Worm (Caenorhabditis elegans): Measurements from ENCODE around the gene C44C10.5.

The C44C10.5 gene

DNA sequence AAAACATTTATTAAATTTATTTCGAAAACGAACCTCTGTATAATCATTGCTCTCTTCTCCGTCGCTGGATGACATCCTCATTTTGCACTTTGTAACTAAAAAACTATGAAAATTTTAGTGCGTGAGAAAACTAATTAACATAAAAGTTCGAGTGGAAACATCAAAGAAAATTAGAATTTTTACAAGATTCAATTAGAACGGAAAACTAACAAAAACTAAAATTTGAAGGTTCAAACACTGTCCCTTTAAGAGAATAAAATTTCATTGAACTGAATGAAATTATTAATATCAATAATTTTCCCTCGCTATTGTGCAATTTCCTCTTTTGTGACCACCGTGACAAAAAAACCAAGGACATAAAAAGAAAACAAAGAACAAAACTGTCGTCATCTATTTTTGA is 46.7 kb downstream of the C44C10.5 start, which contains the start of gene D1053.3:
Gene D1053.3 (minus strand): TSS at position 101 of the 400 bp plus-strand sequence.
- TF ChIP-seq spr-3 (GFP tag; optimal IDR thresholded peaks at IDR 0.05) (no peak), F49E8.2 (tag; optimal IDR thresholded peaks at IDR 0.05; ENCODE audit: borderline replicate concordance) (no peak), lin-29 (GFP tag; IDR thresholded peaks at IDR 0.05) (no peak), cey-2 (tag; optimal IDR thresholded peaks at IDR 0.05; ENCODE audit: borderline replicate concordance, insufficient read depth) (no peak), madf-9 (GFP tag; conservative IDR thresholded peaks at IDR 0.05) (no peak), nhr-41 (GFP tag; IDR thresholded peaks at IDR 0.05) (no peak), lin-1 (GFP tag; IDR thresholded peaks at IDR 0.05) (no peak), snpc-1.2 (GFP tag; IDR thresholded peaks at IDR 0.05) (no peak), T26A8.4 (GFP tag; IDR thresholded peaks at IDR 0.05) (no peak), jun-1 (tag; optimal IDR thresholded peaks at IDR 0.05) (no peak), dmd-9 (GFP tag; IDR thresholded peaks at IDR 0.05) (no peak), madf-5 (GFP tag; IDR thresholded peaks at IDR 0.05) (no peak), mep-1 (tag; optimal IDR thresholded peaks at IDR 0.05) (no peak), dmd-6 (GFP tag; IDR thresholded peaks at IDR 0.05) (no peak)

DNA sequence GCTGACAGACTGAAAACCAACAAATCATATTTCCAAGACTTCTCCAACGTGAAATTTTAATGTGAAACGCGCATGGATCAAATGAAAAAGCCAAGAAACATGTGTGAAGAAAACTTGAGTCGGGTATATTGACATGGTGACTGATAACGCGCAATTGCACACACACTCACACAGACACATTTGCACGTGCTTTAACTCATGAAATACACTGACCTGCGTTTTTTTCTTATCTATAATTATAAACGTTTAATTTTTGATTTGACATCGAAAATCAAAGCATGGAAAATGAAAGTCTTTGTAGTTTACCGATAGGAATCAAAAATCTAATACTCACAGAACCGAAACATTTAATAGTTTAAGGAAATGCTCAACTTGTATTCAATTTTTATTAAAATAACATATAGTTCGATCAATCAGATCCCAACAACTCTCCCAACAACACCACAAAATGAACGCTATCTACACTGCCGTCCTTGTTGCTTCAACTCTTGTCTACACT is 48.3 kb downstream of the C44C10.5 start, which contains the start of gene nspa-9:
Gene nspa-9 (plus strand): TSS at position 449 of the 499 bp plus-strand sequence.
- TF ChIP-seq rbr-2 (tag; optimal IDR thresholded peaks at IDR 0.05) = no peak
- peak; percentile 40 for TF ChIP-seq nhr-48 (tag; optimal IDR thresholded peaks at IDR 0.05)
- TF ChIP-seq mxl-2 (GFP tag; conservative IDR thresholded peaks at IDR 0.05) = 0 out of 2 replicates have a peak, but pooled peaks have one; percentile 10
- TF ChIP-seq ces-1 (GFP tag; optimal IDR thresholded peaks at IDR 0.05) = no peak
- TF ChIP-seq fkh-10 (GFP tag; optimal IDR thresholded peaks at IDR 0.05) = no peak
- no peak for TF ChIP-seq snpc-1.2 (GFP tag; IDR thresholded peaks at IDR 0.05)
- TF ChIP-seq Y48G9A.11 (GFP tag; IDR thresholded peaks at IDR 0.05) = no peak
- no peak for TF ChIP-seq daf-16 (GFP tag; optimal IDR thresholded peaks at IDR 0.05)
- peak; percentile 91 for TF ChIP-seq daf-16 (tag; optimal IDR thresholded peaks at IDR 0.05)
- no peak for TF ChIP-seq nhr-6 (tag; optimal IDR thresholded peaks at IDR 0.05)
- no peak for TF ChIP-seq duxl-1 (tag; optimal IDR thresholded peaks at IDR 0.05; ENCODE audit: poor library complexity)
- 0 out of 2 replicates have a peak, but pooled peaks have one; percentile 19 for TF ChIP-seq lin-1 (GFP tag; IDR thresholded peaks at IDR 0.05)
- no peak for TF ChIP-seq Y5F2A.4 (GFP tag; optimal IDR thresholded peaks at IDR 0.05)
- TF ChIP-seq daf-19 (GFP tag; conservative IDR thresholded peaks at IDR 0.05) = no peak
- TF ChIP-seq mdt-29 (GFP tag; IDR thresholded peaks at IDR 0.05) = no peak
- no peak for TF ChIP-seq lir-3 (tag; optimal IDR thresholded peaks at IDR 0.05)
- no peak for TF ChIP-seq F26F4.8 (GFP tag; conservative IDR thresholded peaks at IDR 0.05)
- TF ChIP-seq spr-3 (GFP tag; optimal IDR thresholded peaks at IDR 0.05) = no peak
- peak; percentile 5 for TF ChIP-seq T20F7.1 (GFP tag; optimal IDR thresholded peaks at IDR 0.05)
- no peak for TF ChIP-seq lim-7 (GFP tag; IDR thresholded peaks at IDR 0.05)
- no peak for TF ChIP-seq nhr-41 (GFP tag; IDR thresholded peaks at IDR 0.05)
- no peak for TF ChIP-seq daf-8 (GFP tag; IDR thresholded peaks at IDR 0.05)
- TF ChIP-seq zag-1 (tag; optimal IDR thresholded peaks at IDR 0.05) = no peak
- no peak for TF ChIP-seq unc-130 (GFP tag; optimal IDR thresholded peaks at IDR 0.05)
- no peak for TF ChIP-seq ceh-62 (tag; optimal IDR thresholded peaks at IDR 0.05)
- no peak for TF ChIP-seq cey-2 (tag; optimal IDR thresholded peaks at IDR 0.05; ENCODE audit: borderline replicate concordance, insufficient read depth)
- TF ChIP-seq F44E2.7 (GFP tag; IDR thresholded peaks at IDR 0.05) = no peak
- no peak for TF ChIP-seq snpc-4 (tag; optimal IDR thresholded peaks at IDR 0.05)
- TF ChIP-seq lsy-2 (tag; optimal IDR thresholded peaks at IDR 0.05) = no peak
- no peak for TF ChIP-seq F49E8.2 (tag; optimal IDR thresholded peaks at IDR 0.05; ENCODE audit: borderline replicate concordance)
- no peak for TF ChIP-seq spr-1 (tag; optimal IDR thresholded peaks at IDR 0.05)
- TF ChIP-seq nhr-11 (tag; optimal IDR thresholded peaks at IDR 0.05) = no peak
- no peak for TF ChIP-seq ceh-44 (GFP tag; IDR thresholded peaks at IDR 0.05)
- no peak for TF ChIP-seq ZK546.5 (tag; optimal IDR thresholded peaks at IDR 0.05)
- TF ChIP-seq zfp-2 (tag; optimal IDR thresholded peaks at IDR 0.05) = no peak
- no peak for TF ChIP-seq php-3 (GFP tag; IDR thresholded peaks at IDR 0.05)
- TF ChIP-seq mep-1 (tag; optimal IDR thresholded peaks at IDR 0.05) = peak; percentile 25
- no peak for TF ChIP-seq zip-11 (GFP tag; IDR thresholded peaks at IDR 0.05)
- TF ChIP-seq dmd-6 (GFP tag; IDR thresholded peaks at IDR 0.05) = peak; percentile 95
- TF ChIP-seq hlh-11 (tag; optimal IDR thresholded peaks at IDR 0.05) = peak; percentile 83
- no peak for TF ChIP-seq ztf-7 (tag; optimal IDR thresholded peaks at IDR 0.05)
- no peak for TF ChIP-seq ama-1 (optimal IDR thresholded peaks at IDR 0.05)
- no peak for TF ChIP-seq arid-1 (GFP tag; conservative IDR thresholded peaks at IDR 0.05)
